Worm (Caenorhabditis elegans): ENCODE measurements around the gene sdz-12.

DNA sequence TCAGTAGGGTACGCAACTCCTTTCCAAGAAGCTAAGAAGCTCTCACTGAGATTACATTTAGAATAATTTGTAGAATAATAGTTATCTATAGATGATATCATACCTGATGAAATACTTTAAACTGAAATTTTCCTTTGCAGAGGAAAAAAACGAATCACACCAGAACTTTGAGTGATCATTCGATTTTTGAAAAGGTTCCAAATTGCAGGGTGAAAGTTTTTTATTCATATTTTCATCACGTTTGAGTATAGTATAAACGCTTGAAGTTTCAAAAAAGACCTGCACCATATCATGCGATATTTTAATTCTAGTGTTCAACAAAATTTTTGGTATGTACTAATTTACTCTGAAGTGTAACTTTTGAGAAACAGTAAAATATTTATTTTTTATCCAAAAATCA, 17.0 kb downstream of the sdz-12 start, which contains the start of gene srh-100:
- TF ChIP-seq nhr-28 (tag; optimal IDR thresholded peaks at IDR 0.05) (no peak), nhr-77 (tag; optimal IDR thresholded peaks at IDR 0.05) (no peak), nhr-11 (tag; optimal IDR thresholded peaks at IDR 0.05) (no peak), nhr-12 (tag; optimal IDR thresholded peaks at IDR 0.05) (no peak), nhr-19 (GFP tag; conservative IDR thresholded peaks at IDR 0.05) (no peak), snpc-4 (tag; optimal IDR thresholded peaks at IDR 0.05) (no peak)

Data from whole organism, L1 larva.